Fruit fly (Drosophila melanogaster): Measurements from ENCODE around the gene CG33969.

DNA sequence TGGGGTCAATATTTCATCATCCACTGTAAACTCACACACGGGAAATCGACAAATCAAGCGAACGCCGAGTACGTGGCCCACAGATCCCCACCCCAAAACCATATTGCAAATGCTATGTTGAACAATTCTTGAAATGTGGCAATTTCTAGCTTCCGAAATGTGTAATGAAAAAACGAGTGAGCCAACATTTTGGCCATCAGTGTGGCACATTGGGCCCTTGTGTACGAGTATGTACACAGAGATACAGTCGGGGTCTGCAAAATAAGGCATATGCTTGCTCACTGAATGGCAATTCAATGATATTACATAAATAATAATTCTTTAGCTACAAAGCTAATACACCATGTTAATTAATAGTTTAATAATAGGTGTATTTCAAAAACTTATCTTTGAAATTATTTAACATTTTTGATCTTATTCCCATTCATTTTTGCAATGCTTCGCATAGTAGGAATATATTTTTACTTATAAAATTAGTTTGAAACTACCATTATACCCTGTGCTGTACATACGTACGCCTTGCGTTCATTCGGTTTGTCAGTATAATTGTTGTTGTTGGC lies 6.3 kb upstream of the CG33969 start:
- TF ChIP-seq EcR (GFP tag; optimal IDR thresholded peaks at IDR 0.05) (peak; percentile 29), CG9948 (tag; optimal IDR thresholded peaks at IDR 0.05) (peak; percentile 92), CG17806 (tag; optimal IDR thresholded peaks at IDR 0.05) (peak; percentile 92), Pif1B (GFP tag; optimal IDR thresholded peaks at IDR 0.05) (peak; percentile 88), CG13204 (GFP tag; optimal IDR thresholded peaks at IDR 0.05) (peak; percentile 74)

Data from whole organism, pupa.